Fruit fly (Drosophila melanogaster) ovary, adult (tissue): ENCODE measurements around the gene pyd.

ENCODE experiments used
- CG17801 ChIP-seq: fragments of 200-800 bp; optimal IDR thresholded peaks from 2 replicates; lab custom pipeline; 2019; ENCODE audit warnings: missing biosample characterization, mild to moderate bottlenecking, missing genetic modification characterization, moderate library complexity; ENCODE audit not compliant: partially characterized antibody

Gene pyd

dm6 chr3R:8931777-8932345 lies at the start of gene pyd:
pyd (minus strand) TSS chr3R:8931896.
- TF ChIP-seq CG17801 (GFP tag; lab: Kevin White, UChicago): peak; percentile 47

dm6 chr3R:8980776-8981165 lies 49.1 kb upstream of the pyd start, which contains the start of gene CAHbeta:
CAHbeta (plus strand) TSS chr3R:8980860.
- peak; percentile 72 for TF ChIP-seq CG17801 (GFP tag; lab: Kevin White, UChicago)

dm6 chr3R:8979850-8980775 lies 48.4 kb upstream of the pyd start:
- TF ChIP-seq CG17801 (GFP tag; lab: Kevin White, UChicago): no peak

- TF ChIP-seq CG17801 (GFP tag; lab: Kevin White, UChicago): no peak
Observed at dm6 chr3R:8978768-8979167, 47.1 kb upstream of the pyd start.

- no peak for TF ChIP-seq CG17801 (GFP tag; lab: Kevin White, UChicago)
Observed at dm6 chr3R:8976073-8976593, 44.4 kb upstream of the pyd start.

dm6 chr3R:8971794-8972193 lies 40.1 kb upstream of the pyd start:
- no peak for TF ChIP-seq CG17801 (GFP tag; lab: Kevin White, UChicago)

dm6 chr3R:8970707-8971106 lies 39.0 kb upstream of the pyd start:
- TF ChIP-seq CG17801 (GFP tag; lab: Kevin White, UChicago): no peak

dm6 chr3R:8969926-8970306 lies 38.2 kb upstream of the pyd start:
- no peak for TF ChIP-seq CG17801 (GFP tag; lab: Kevin White, UChicago)

- no peak for TF ChIP-seq CG17801 (GFP tag; lab: Kevin White, UChicago)
Observed at dm6 chr3R:8969301-8969925, 37.7 kb upstream of the pyd start.

- TF ChIP-seq CG17801 (GFP tag; lab: Kevin White, UChicago): no peak
Observed at dm6 chr3R:8968837-8969236, 37.1 kb upstream of the pyd start.

dm6 chr3R:8966598-8966997 lies 34.9 kb upstream of the pyd start:
- no peak for TF ChIP-seq CG17801 (GFP tag; lab: Kevin White, UChicago)

- TF ChIP-seq CG17801 (GFP tag; lab: Kevin White, UChicago): no peak
Observed at dm6 chr3R:8965546-8965945, 33.9 kb upstream of the pyd start.

dm6 chr3R:8963756-8964342 lies 32.2 kb upstream of the pyd start:
- TF ChIP-seq CG17801 (GFP tag; lab: Kevin White, UChicago): no peak

dm6 chr3R:8962860-8963755 lies 31.4 kb upstream of the pyd start, which contains the start of gene ich:
ich (minus strand) TSS chr3R:8963037.
- TF ChIP-seq CG17801 (GFP tag; lab: Kevin White, UChicago): no peak
